Fruit fly (Drosophila melanogaster) ovary, adult (tissue): ENCODE measurements around the gene Doa.

ENCODE experiments used
- CG17801 ChIP-seq: fragments of 200-800 bp; optimal IDR thresholded peaks from 2 replicates; lab custom pipeline; 2019; ENCODE audit warnings: missing biosample characterization, mild to moderate bottlenecking, missing genetic modification characterization, moderate library complexity; ENCODE audit not compliant: partially characterized antibody

Gene Doa

DNA sequence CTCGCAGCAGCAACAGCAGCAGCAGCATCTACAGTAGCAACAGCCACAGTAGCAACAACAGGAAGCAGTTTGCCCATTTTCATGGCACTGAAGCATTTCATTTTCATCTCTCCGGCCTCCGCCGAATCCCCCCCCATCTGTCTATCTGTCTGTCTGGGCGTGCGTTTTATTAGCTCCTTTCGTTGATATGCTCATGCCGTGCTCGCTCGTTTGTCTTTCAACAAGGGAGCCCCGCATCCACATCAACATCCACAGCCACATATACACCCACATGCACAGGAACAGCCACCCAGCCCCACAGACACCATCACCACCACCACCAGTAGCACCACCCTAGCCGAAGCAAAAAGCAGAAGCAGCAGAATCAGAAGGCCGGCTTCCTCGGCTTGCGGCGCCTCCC, 36.3 kb upstream of the Doa start:
- no peak for TF ChIP-seq CG17801

DNA sequence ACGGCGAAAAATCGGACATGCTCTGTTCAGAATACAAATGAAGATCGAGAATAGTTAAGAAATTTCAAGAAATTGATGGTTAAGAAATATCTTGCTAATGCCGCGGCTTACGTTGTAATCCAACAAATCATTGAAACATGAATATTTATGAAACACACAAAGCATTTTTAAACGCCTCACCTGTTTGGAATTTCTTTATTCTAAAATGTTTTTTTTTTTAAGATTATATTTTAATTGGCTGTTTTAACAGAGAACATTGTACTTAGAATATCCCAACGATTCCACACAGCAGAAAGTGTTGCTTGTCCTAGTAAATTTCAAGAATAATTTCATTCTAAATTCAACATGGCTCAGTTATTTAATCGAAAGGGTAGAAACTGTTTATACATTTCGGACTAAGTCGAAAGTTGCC, 35.9 kb upstream of the Doa start:
- no peak for TF ChIP-seq CG17801

DNA sequence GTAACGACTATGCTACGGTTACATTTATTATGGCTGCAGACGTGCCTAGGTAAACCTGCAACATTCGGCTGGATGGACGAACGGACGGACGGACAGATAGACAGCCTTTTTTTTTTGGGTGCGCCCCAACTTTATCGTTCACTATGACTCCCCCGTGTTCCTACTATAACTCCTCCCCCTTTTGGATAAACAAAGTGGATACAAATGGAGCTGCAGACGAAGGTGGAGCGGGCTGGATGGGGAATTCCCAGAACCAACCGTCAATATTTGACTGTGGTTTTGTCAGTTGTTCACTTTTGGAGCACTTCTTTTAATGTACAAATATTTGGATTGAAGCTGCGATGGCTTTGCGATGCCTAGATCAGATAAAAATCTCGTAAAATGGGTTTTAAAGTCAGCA, 31.7 kb upstream of the Doa start:
- no peak for TF ChIP-seq CG17801

DNA sequence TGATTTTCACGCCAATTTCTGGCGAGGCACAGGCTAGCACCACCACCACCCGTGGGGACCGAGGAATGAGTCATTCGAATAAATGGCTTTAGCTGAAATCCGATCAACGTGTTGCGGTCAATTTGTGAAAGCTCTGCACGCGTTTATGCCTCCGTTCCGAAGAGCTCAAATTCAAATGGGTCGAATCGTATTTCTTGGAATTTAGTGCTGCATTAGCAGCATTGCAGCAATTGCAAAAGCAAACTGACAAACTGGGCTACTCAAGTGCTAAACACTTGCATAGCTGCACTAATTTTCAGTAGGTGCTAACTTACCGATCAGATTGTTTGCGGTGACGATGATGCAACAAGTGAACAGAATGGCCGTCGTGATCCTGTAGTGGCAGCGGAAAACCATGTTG, 31.0 kb upstream of the Doa start:
- no peak for TF ChIP-seq CG17801

DNA sequence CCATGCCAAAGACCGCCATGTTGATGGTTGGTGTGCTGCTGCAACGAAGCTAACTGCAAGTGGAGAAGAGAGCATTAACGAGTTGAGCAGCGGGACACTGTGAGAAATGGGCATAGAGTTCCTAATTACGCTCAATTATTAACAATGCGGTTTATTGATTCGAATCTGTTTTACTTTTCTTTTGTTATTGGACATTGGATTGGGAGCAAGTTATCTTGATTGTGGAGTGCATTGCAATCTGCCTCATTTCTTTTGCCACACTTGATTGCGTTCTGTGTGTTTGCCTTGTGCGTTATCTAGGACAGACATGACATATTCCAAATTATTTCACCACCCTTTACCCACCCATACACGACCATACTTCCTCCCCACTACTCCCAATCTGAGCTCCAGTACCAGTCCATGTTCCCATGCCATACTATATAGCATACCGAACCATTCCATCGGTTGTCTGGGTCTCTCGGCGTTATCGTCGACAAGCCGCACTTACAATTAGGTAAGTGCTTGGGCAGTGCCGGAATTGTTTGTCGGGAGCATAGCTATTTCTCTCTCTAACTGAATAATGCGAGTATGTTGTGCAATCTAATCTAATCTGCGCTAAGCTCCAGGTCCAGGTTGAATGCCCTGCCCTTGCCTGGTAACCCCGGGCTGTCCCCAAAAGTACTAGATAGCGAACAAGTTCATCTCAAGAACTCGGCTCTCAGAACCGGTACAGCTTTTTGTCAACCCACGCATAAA, 30.4 kb upstream of the Doa start:
- no peak for TF ChIP-seq CG17801

DNA sequence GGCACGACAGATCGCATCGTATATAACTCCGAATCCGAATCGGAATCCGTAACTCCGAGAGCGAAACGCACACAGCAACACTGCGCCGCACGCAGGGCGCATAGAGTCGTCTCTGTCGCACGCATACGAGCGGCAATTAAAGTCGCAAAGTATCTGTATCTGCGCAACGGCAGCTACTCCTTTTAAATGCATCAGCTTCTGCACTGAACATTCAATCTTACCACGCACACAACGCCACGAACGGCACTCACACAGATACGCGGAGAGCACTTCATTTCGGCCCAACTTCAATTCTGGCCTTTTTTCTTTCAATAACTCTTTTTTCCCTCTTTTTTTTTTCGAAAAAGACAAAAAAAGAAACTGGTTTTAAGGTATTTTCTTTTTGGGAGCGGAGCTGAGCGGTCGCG, 29.6 kb upstream of the Doa start:
- TF ChIP-seq CG17801 = no peak

DNA sequence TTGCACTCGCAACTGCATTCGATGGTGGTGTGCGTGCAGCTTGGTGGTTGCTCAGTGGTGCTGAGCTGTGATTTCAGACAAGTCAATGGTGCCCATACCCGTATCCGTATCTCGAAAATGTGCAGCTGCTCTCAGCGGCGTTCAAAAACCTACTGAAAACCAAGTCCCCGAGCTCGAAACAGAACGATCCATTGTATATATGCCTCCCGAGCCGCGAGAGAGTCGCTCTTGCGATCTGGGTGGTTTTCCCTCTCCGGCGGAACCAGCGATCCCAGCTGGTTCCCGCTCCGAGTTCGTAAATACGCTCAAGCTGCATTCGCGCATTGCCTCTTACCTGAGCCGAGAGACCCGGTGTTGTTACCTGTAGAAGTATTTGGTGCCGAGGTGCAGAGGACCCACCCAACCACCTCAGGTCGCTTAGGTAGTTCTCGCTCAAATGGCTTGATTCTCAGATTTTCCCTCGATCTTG, 28.8 kb upstream of the Doa start, which contains the start of gene Inx3:
TSS of gene Inx3 (minus strand) at position 440 of the 469 bp plus-strand sequence.
- peak; percentile 46 for TF ChIP-seq CG17801

DNA sequence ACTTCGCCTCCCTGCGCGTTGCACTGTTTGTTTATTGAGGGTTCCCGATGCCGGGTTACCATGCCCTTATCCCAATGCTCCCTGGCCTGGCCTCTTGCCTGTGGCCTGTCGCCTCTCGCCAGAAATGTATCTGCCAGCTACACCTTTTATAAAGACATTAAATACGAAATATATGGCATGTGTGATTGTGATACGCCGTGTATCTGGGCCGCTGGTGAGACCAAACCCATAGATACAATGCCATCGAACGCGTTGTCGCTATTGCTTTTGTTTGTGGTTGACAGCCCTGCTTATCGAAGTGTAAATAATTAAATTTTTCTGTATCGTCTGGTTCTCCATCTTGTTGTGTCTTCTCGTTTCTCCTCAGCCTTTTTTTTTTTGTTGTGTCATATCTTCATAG, 27.3 kb upstream of the Doa start:
- TF ChIP-seq CG17801 = no peak

DNA sequence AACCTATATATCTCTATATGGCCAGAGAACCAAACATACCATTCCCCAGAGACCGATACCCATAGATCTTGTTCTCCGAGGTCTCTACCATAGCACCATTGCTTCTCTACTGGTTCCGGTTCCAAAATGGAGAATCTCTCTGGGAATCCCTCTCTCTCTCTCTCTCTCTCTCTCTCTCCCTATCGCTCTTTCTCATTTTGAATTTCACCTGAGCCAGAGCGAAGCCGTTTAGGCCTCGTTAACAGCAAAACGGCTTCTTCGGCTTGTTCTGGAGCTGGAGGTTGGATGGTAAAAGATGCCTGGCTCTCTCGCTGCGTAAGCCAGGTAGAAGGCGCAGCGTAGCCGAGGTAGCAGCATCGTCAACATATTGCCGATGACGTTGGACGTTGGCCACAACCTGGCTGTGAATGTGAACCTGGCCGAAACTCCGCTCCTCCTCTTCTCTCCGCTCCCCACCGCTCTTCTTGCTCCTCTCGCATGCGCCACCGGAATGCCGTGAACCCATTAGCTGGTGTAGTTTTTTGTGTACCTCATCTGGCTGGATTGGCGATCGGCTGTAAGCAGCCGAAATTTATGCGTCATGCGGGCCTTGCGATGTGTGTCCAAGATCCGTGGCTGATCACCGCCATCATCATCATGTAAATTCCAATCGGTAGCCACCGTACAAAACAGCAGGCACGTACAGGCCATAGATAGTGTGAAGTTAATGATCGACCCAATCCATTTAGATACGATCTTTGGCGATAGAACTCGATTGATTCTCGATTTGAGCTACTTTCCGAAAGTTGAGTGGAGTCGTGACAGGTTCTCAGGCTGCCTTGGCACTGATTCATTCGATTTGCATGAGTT, 26.3 kb upstream of the Doa start:
- TF ChIP-seq CG17801 = no peak

DNA sequence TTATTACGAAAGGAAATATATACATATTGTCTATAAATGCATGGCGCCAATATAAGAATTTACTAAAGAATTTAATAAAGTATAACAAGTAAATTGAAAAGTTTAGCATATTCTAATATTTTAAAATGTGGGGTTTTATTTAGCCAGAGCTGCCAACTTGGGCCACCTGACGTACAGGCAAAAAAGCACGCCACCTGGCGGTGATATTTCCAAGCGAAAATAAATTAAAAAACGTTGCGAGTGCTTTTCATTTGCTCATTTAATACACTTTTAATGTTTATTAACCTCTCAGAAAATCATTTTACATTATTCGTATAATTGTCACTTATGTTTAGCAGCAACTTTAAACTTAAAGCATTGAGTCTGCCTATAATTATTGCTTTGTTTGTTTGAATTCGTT, 17.5 kb upstream of the Doa start:
- TF ChIP-seq CG17801 = no peak

DNA sequence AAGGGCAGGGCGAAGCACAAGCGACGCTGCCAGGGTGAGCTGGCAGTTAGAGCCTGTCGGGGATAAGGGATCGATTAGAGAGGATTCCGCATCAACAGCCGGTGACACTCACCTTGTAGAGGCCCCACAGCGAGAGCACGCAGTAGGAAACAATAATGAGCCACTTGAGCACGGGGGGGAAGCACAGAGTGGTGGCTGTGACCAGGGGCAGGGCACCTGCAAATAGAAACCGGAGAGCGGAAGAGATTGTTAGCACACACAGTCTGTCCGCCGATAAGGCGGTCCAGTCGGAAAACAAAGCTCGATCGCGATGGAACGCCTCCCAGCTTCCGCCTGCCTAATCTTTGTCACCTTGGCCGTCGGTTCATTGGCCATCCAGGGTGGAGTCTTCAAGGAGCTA, 15.3 kb upstream of the Doa start, which contains the start of gene Nepl17:
TSS of gene Nepl17 (plus strand) at position 301 of the 400 bp plus-strand sequence.
- no peak for TF ChIP-seq CG17801

DNA sequence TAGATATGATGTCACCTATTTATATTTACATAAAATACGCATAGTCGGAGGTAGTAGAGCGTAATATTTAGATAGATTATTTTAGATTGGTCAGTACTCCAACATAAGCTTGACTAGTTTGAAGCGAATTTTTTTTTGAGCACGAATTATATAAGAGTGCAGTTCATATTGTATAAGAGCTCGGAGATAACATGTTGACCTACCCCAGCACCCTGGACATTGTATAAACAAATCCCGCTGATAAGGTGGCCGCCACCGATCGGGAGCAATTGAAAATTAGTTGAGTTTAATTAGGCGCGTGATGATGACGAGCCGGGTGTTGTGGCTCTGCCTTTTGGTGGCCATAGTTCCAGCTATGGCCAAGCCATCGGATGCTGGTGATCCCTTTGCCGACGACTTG, 12.5 kb upstream of the Doa start, which contains the start of gene Nepl18:
TSS of gene Nepl18 (plus strand) at position 277 of the 400 bp plus-strand sequence.
- no peak for TF ChIP-seq CG17801

DNA sequence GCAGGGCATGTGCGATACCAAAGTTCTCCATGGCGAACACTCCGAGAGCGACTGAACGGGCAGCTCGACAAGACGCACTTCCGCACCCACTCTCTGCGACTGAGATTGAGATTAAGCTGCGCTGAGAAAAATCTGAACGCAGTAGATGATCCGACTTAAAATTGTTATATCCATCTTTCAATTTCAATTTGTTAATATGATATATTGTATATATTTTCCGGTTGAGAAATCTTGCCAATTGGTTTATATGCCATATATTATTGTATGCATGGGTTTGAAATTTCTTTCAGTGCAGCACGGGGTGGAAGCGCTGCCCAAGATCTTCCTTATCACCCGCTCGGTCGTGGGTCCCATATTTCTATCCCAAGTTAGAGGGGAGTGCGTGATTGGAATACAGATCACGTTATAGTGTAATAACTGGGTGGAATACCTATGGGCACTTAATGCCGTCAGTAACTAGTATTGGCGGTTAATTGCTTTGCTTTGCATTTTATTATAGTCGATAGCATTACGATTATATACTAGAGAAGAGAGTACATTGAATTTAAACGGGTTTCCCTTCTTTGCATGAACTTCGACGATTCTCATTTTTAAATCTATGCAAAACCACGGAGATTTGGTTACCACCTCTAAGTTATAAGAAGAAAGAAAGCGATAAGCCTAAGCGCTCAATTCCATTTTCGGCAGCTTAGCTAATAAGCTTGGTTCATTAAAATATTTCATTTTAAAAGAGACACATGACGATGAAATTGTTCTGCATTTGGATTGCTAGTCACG, 7.6 kb upstream of the Doa start, which contains the start of the genes Nepl19 and Nepl20:
TSS of gene Nepl19 (minus strand) at position 57 of the 777 bp plus-strand sequence.
TSS of gene Nepl20 (plus strand) at position 727 of the 777 bp plus-strand sequence.
- TF ChIP-seq CG17801 = no peak

DNA sequence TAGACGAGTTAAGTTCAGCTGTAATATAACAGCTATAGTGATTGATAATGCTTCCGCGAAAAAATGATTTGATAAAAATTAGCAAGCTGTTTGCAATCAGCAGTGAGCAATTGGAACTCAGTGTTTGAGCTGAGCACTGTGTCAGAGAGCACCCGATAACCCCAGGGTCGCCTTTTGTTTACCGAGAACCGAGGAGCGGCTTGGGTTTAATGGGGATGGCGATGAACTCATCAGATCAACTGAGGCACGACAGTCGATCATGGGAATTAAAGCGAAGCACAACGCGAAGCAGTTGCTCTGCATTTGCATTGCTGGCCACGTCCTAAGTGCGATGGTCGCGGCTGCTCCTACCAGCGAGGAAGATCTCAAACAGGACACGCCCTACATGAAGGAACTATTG, 4.4 kb upstream of the Doa start, which contains the start of gene Nepl21:
TSS of gene Nepl21 (plus strand) at position 260 of the 400 bp plus-strand sequence.
- TF ChIP-seq CG17801 = no peak

DNA sequence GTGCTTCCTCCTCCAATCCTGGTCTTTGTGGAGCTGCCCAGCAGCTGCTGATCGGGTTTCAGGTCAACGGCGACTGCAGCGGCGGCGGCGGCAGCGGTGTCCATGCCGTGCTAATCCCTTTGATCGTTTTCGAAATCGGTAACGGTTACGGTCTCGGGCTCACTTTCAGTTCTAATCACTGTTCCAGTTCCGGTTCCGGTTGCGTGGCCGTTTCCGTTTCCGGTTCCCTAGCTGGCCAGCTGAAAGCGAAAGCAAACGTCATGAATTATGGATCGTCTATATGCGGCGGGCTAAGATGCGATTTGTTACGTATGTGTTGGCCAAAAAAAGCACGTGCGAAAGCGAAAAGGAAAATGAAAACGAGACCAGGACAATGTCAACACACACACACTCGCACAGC, 1.1 kb upstream of the Doa start:
- TF ChIP-seq CG17801 = no peak
